Worm (Caenorhabditis elegans): ENCODE measurements around the gene cyp-32B1.

The cyp-32B1 gene

DNA sequence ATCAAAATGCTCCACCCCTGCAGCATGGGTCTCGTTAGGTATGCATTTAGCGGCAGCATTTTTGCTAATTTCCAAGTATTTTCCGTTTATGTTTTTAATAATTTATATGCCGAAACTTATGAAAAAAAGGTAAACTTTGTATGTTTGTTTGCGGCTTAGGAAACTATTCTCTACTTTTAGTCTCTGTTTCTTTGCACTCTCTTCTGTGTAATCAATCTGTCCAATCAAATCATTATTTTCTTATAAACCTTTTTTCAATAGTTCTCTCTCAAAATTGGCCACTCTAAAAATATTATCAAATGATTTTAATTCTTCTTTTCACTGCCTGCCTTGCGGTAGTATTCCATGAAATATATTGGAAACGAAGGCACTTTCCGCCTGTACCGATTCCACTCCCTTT, 36.8 kb upstream of the cyp-32B1 start:
- TF ChIP-seq lin-39 (tag; optimal IDR thresholded peaks at IDR 0.05) (no peak), elt-2 (tag; optimal IDR thresholded peaks at IDR 0.05) (peak; percentile 26), pqm-1 (tag; optimal IDR thresholded peaks at IDR 0.05) (peak; percentile 8), pha-4 (tag; optimal IDR thresholded peaks at IDR 0.05) (peak; percentile 57), tbx-2 (tag; optimal IDR thresholded peaks at IDR 0.05) (no peak), snpc-4 (tag; optimal IDR thresholded peaks at IDR 0.05) (no peak)

- no peak for TF ChIP-seq nhr-77 (tag; optimal IDR thresholded peaks at IDR 0.05)
- peak; percentile 39 for TF ChIP-seq pha-4 (tag; optimal IDR thresholded peaks at IDR 0.05)
- TF ChIP-seq ztf-11 (tag; optimal IDR thresholded peaks at IDR 0.05): no peak
- no peak for TF ChIP-seq nhr-11 (tag; optimal IDR thresholded peaks at IDR 0.05)
- peak; percentile 38 for TF ChIP-seq nfya-1 (tag; optimal IDR thresholded peaks at IDR 0.05; ENCODE audit: insufficient read depth)
- TF ChIP-seq ceh-82 (tag; optimal IDR thresholded peaks at IDR 0.05): no peak
- TF ChIP-seq jun-1 (tag; optimal IDR thresholded peaks at IDR 0.05): peak; percentile 25
- no peak for TF ChIP-seq fkh-10 (GFP tag; optimal IDR thresholded peaks at IDR 0.05)
- TF ChIP-seq snpc-4 (tag; optimal IDR thresholded peaks at IDR 0.05): no peak
- no peak for TF ChIP-seq fos-1 (tag; optimal IDR thresholded peaks at IDR 0.05)
- peak; percentile 63 for TF ChIP-seq pqm-1 (tag; optimal IDR thresholded peaks at IDR 0.05)
- no peak for TF ChIP-seq zag-1 (tag; optimal IDR thresholded peaks at IDR 0.05)
- no peak for TF ChIP-seq ceh-16 (tag; optimal IDR thresholded peaks at IDR 0.05)
- TF ChIP-seq nhr-76 (tag; optimal IDR thresholded peaks at IDR 0.05): no peak
- TF ChIP-seq nhr-23 (tag; optimal IDR thresholded peaks at IDR 0.05): no peak
- TF ChIP-seq lin-39 (tag; optimal IDR thresholded peaks at IDR 0.05): no peak
- TF ChIP-seq elt-2 (tag; optimal IDR thresholded peaks at IDR 0.05): peak; percentile 43
- TF ChIP-seq lin-15B (tag; optimal IDR thresholded peaks at IDR 0.05): no peak
- TF ChIP-seq hmg-11 (tag; optimal IDR thresholded peaks at IDR 0.05): peak; percentile 47
Measured at ce11 chrV:2235848-2236247, 34.6 kb upstream of the cyp-32B1 start, which contains the start of gene cyp-33C4. Gene cyp-33C4 (plus strand): TSS chrV:2236140.

DNA sequence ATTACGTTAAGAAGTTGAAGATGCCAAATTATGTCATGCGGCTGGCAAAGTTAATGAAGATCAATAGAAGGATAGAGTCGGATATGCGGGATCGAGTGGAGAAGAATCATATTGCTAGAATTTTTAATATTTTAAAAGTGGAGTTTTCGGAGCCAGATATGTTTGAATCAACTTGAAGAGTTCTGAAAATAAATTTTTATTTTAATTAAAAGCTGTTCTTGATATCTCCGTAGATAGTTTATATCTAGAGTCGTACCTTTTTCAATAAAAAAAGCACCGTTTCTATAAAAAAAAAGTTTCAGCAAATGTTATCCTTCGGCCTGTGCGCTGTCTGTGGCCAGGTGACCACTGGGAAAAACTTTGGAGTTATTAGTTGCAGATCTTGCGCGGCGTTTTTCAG, 32.0 kb upstream of the cyp-32B1 start, which contains the start of gene nhr-96:
Gene nhr-96, plus strand, starts transcription at position 301 of the 400 bp plus-strand sequence.
- no peak for TF ChIP-seq eor-1 (tag; optimal IDR thresholded peaks at IDR 0.05)

DNA sequence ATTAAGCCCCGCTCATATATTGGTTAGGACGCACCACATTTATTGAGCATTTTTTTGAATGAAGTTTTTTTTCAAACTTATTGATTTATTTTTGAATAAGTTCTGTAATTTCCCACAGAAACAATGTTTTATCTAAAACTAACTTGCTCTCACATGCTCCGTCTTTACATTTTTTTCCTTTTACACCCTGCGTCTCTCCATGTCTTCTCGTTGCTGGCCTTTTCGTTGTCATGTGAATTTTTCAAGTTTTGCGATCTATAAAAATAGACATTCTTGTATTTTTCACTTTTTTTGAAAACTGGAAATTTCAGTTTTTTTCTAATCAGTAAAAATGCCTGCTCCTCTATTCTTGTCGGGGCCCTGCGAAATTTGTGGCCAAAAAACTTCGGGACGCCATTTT, 29.7 kb upstream of the cyp-32B1 start, which contains the start of gene nhr-134:
Gene nhr-134, plus strand, starts transcription at position 312 of the 400 bp plus-strand sequence.
- no peak for TF ChIP-seq nhr-11 (tag; optimal IDR thresholded peaks at IDR 0.05)
- TF ChIP-seq pha-4 (tag; optimal IDR thresholded peaks at IDR 0.05): peak; percentile 63
- TF ChIP-seq R02D3.7 (tag; optimal IDR thresholded peaks at IDR 0.05): no peak
- TF ChIP-seq snpc-4 (tag; optimal IDR thresholded peaks at IDR 0.05): peak; percentile 34
- no peak for TF ChIP-seq nhr-25 (tag; optimal IDR thresholded peaks at IDR 0.05)
- TF ChIP-seq elt-2 (tag; optimal IDR thresholded peaks at IDR 0.05): peak; percentile 53
- no peak for TF ChIP-seq lsy-12 (tag; optimal IDR thresholded peaks at IDR 0.05)
- TF ChIP-seq nhr-77 (tag; optimal IDR thresholded peaks at IDR 0.05): no peak

- TF ChIP-seq nhr-12 (tag; optimal IDR thresholded peaks at IDR 0.05) (no peak), ztf-11 (tag; optimal IDR thresholded peaks at IDR 0.05) (no peak), ceh-28 (tag; optimal IDR thresholded peaks at IDR 0.05) (no peak), lsy-12 (tag; optimal IDR thresholded peaks at IDR 0.05) (no peak), pqm-1 (tag; optimal IDR thresholded peaks at IDR 0.05) (no peak), nhr-28 (tag; optimal IDR thresholded peaks at IDR 0.05) (no peak), tbx-2 (tag; optimal IDR thresholded peaks at IDR 0.05) (no peak), elt-1 (tag; optimal IDR thresholded peaks at IDR 0.05) (no peak), unc-39 (tag; optimal IDR thresholded peaks at IDR 0.05) (no peak), sea-2 (GFP tag; optimal IDR thresholded peaks at IDR 0.05) (no peak)
Measured at ce11 chrV:2228781-2229180, 27.6 kb upstream of the cyp-32B1 start, which contains the start of gene nhr-126. Gene nhr-126 (plus strand): TSS chrV:2229081.

ce11 chrV:2226903-2227302, 25.7 kb upstream of the cyp-32B1 start, which contains the start of gene nhr-18:
Gene nhr-18 (plus strand): TSS chrV:2227203.
- TF ChIP-seq elt-1 (tag; optimal IDR thresholded peaks at IDR 0.05): no peak
- TF ChIP-seq eor-1 (tag; optimal IDR thresholded peaks at IDR 0.05): no peak
- no peak for TF ChIP-seq fkh-2 (tag; optimal IDR thresholded peaks at IDR 0.05)
- no peak for TF ChIP-seq daf-12 (tag; optimal IDR thresholded peaks at IDR 0.05)
- no peak for TF ChIP-seq lsy-12 (tag; optimal IDR thresholded peaks at IDR 0.05)
- TF ChIP-seq ceh-82 (tag; optimal IDR thresholded peaks at IDR 0.05): no peak
- TF ChIP-seq nhr-76 (tag; optimal IDR thresholded peaks at IDR 0.05): no peak
- TF ChIP-seq nhr-11 (tag; optimal IDR thresholded peaks at IDR 0.05): no peak
- no peak for TF ChIP-seq ama-1 (optimal IDR thresholded peaks at IDR 0.05)
- TF ChIP-seq jun-1 (tag; optimal IDR thresholded peaks at IDR 0.05): no peak
- TF ChIP-seq pqm-1 (tag; optimal IDR thresholded peaks at IDR 0.05): no peak
- TF ChIP-seq ztf-11 (tag; optimal IDR thresholded peaks at IDR 0.05): no peak
- TF ChIP-seq ztf-4 (tag; optimal IDR thresholded peaks at IDR 0.05): no peak
- TF ChIP-seq nhr-43 (tag; optimal IDR thresholded peaks at IDR 0.05; ENCODE audit: poor library complexity, severe bottlenecking): no peak
- no peak for TF ChIP-seq ceh-16 (tag; optimal IDR thresholded peaks at IDR 0.05)
- TF ChIP-seq nhr-77 (tag; optimal IDR thresholded peaks at IDR 0.05): no peak
- TF ChIP-seq lin-39 (tag; optimal IDR thresholded peaks at IDR 0.05): no peak
- TF ChIP-seq skn-1 (tag; optimal IDR thresholded peaks at IDR 0.05): no peak
- no peak for TF ChIP-seq hmg-11 (tag; optimal IDR thresholded peaks at IDR 0.05)
